Fruit fly (Drosophila melanogaster): ENCODE data around the gene Pgam5.

The Pgam5 gene

dm6 chrX:1893532-1893931 lies 20.2 kb upstream of the Pgam5 start:
- no peak for TF ChIP-seq Mnt (GFP tag; optimal IDR thresholded peaks at IDR 0.05)
- TF ChIP-seq cic (GFP tag; optimal IDR thresholded peaks at IDR 0.05), result peak; percentile 8
- TF ChIP-seq ovo (GFP tag; optimal IDR thresholded peaks at IDR 0.05), result no peak

dm6 chrX:1889926-1890325 lies 16.6 kb upstream of the Pgam5 start, which contains the start of the genes trr and mRpL16:
Gene trr, minus strand, starts transcription at chrX:1889950.
Gene mRpL16, plus strand, starts transcription at chrX:1890256.
- TF ChIP-seq CG12768 (GFP tag; optimal IDR thresholded peaks at IDR 0.05) (no peak), Hr96 (GFP tag; optimal IDR thresholded peaks at IDR 0.05) (no peak), CG14711 (tag; optimal IDR thresholded peaks at IDR 0.05) (peak; percentile 54), ovo (GFP tag; optimal IDR thresholded peaks at IDR 0.05) (no peak), Clk (GFP tag; optimal IDR thresholded peaks at IDR 0.05) (no peak), kay (GFP tag; ENCODE audit: borderline replicate concordance) (no peak), cic (GFP tag; optimal IDR thresholded peaks at IDR 0.05) (no peak), Mnt (GFP tag; optimal IDR thresholded peaks at IDR 0.05) (peak; percentile 65), CG11617 (GFP tag; optimal IDR thresholded peaks at IDR 0.05) (peak; percentile 64), bab1 (GFP tag; optimal IDR thresholded peaks at IDR 0.05) (peak; percentile 81), pad (GFP tag; optimal IDR thresholded peaks at IDR 0.05) (peak; percentile 57), Crg-1 (GFP tag; optimal IDR thresholded peaks at IDR 0.05) (peak; percentile 18), CG1620 (GFP tag; optimal IDR thresholded peaks at IDR 0.05) (peak; percentile 53), cnc (optimal IDR thresholded peaks at IDR 0.05) (no peak), CG7045 (GFP tag; optimal IDR thresholded peaks at IDR 0.05) (no peak), toe (GFP tag; optimal IDR thresholded peaks at IDR 0.05) (no peak), CG7101 (tag; optimal IDR thresholded peaks at IDR 0.05) (peak; percentile 64), CG33017 (tag; optimal IDR thresholded peaks at IDR 0.05) (peak; percentile 7), CG5204 (GFP tag; optimal IDR thresholded peaks at IDR 0.05) (no peak), tj (GFP tag; optimal IDR thresholded peaks at IDR 0.05) (peak; percentile 49)

DNA sequence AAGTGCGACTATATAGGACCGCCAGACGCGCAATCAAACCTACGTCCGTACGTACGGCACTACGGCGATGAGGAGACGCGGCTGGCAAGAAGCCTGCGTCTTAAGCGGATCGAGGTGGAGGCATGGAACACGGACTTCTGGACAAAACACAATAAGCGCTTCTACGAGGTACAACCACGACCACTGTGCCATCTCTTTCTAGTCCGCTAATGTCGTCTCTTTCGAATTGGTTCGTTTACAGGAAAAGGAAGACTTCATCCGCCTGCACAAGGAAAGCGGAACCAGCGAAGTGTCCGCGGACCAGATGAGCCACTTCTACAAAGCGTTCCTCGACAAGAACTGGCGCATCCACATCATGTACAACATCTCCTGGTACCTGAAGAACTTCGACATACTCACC lies 7.4 kb upstream of the Pgam5 start:
- TF ChIP-seq CG14711 (tag; optimal IDR thresholded peaks at IDR 0.05) (no peak), CG5204 (GFP tag; optimal IDR thresholded peaks at IDR 0.05) (no peak), ovo (GFP tag; optimal IDR thresholded peaks at IDR 0.05) (no peak), Mnt (GFP tag; optimal IDR thresholded peaks at IDR 0.05) (no peak), CG11617 (GFP tag; optimal IDR thresholded peaks at IDR 0.05) (no peak), toe (GFP tag; optimal IDR thresholded peaks at IDR 0.05) (no peak), tj (GFP tag; optimal IDR thresholded peaks at IDR 0.05) (no peak), cic (GFP tag; optimal IDR thresholded peaks at IDR 0.05) (no peak), CG7045 (GFP tag; optimal IDR thresholded peaks at IDR 0.05) (no peak), Clk (GFP tag; optimal IDR thresholded peaks at IDR 0.05) (no peak), kay (GFP tag; ENCODE audit: borderline replicate concordance) (no peak), bab1 (GFP tag; optimal IDR thresholded peaks at IDR 0.05) (no peak), cnc (optimal IDR thresholded peaks at IDR 0.05) (no peak), Crg-1 (GFP tag; optimal IDR thresholded peaks at IDR 0.05) (no peak), Hr96 (GFP tag; optimal IDR thresholded peaks at IDR 0.05) (no peak), CG12768 (GFP tag; optimal IDR thresholded peaks at IDR 0.05) (no peak)

DNA sequence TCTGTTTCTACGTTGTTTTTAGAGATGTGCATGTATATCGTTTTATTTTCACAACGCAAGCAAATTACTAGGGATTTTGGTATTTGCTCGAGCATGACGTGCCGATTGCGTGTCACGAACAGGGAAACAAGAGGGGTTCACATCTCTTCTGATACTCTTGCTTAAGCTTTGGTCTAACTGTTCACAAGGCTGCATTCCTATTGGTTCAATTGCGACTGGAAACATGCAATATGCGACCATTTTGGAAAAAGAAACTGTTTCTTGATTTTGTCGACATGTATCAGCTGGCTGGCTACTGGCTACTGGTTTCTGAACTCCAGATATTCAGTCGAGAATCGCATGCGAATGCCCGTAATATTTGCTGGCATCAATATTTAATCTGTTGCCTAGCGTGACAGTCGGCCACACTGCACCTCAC lies 6.8 kb upstream of the Pgam5 start, which contains the start of gene Coa8:
TSS of gene Coa8 (plus strand) at position 144 of the 418 bp plus-strand sequence.
- TF ChIP-seq Clk (GFP tag; optimal IDR thresholded peaks at IDR 0.05) (peak; percentile 11), Mnt (GFP tag; optimal IDR thresholded peaks at IDR 0.05) (peak; percentile 67), CG7045 (GFP tag; optimal IDR thresholded peaks at IDR 0.05) (no peak), Crg-1 (GFP tag; optimal IDR thresholded peaks at IDR 0.05) (peak; percentile 47), Hr96 (GFP tag; optimal IDR thresholded peaks at IDR 0.05) (peak; percentile 70), CG14711 (tag; optimal IDR thresholded peaks at IDR 0.05) (peak; percentile 43), bab1 (GFP tag; optimal IDR thresholded peaks at IDR 0.05) (peak; percentile 72), cnc (optimal IDR thresholded peaks at IDR 0.05) (no peak), CG33017 (tag; optimal IDR thresholded peaks at IDR 0.05) (peak; percentile 16), CG7101 (tag; optimal IDR thresholded peaks at IDR 0.05) (peak; percentile 78), ovo (GFP tag; optimal IDR thresholded peaks at IDR 0.05) (peak; percentile 73), CG11617 (GFP tag; optimal IDR thresholded peaks at IDR 0.05) (peak; percentile 60), pad (GFP tag; optimal IDR thresholded peaks at IDR 0.05) (peak; percentile 83), kay (GFP tag; ENCODE audit: borderline replicate concordance) (no peak), cic (GFP tag; optimal IDR thresholded peaks at IDR 0.05) (no peak), tj (GFP tag; optimal IDR thresholded peaks at IDR 0.05) (peak; percentile 42), CG5204 (GFP tag; optimal IDR thresholded peaks at IDR 0.05) (no peak), CG12768 (GFP tag; optimal IDR thresholded peaks at IDR 0.05) (peak; percentile 29), CG1620 (GFP tag; optimal IDR thresholded peaks at IDR 0.05) (peak; percentile 60), toe (GFP tag; optimal IDR thresholded peaks at IDR 0.05) (peak; percentile 2)

dm6 chrX:1879606-1880110 lies 6.3 kb upstream of the Pgam5 start, which contains the start of gene CG14818:
Gene CG14818, minus strand, starts transcription at chrX:1879774.
- no peak for TF ChIP-seq cic (GFP tag; optimal IDR thresholded peaks at IDR 0.05)
- TF ChIP-seq CG11617 (GFP tag; optimal IDR thresholded peaks at IDR 0.05), result peak; percentile 55
- peak; percentile 36 for TF ChIP-seq CG12768 (GFP tag; optimal IDR thresholded peaks at IDR 0.05)
- peak; percentile 99 for TF ChIP-seq pad (GFP tag; optimal IDR thresholded peaks at IDR 0.05)
- no peak for TF ChIP-seq CG5204 (GFP tag; optimal IDR thresholded peaks at IDR 0.05)
- TF ChIP-seq Crg-1 (GFP tag; optimal IDR thresholded peaks at IDR 0.05), result no peak
- peak; percentile 89 for TF ChIP-seq ovo (GFP tag; optimal IDR thresholded peaks at IDR 0.05)
- peak; percentile 78 for TF ChIP-seq CG1620 (GFP tag; optimal IDR thresholded peaks at IDR 0.05)
- TF ChIP-seq Clk (GFP tag; optimal IDR thresholded peaks at IDR 0.05), result peak; percentile 20
- peak; percentile 66 for TF ChIP-seq Mnt (GFP tag; optimal IDR thresholded peaks at IDR 0.05)
- TF ChIP-seq toe (GFP tag; optimal IDR thresholded peaks at IDR 0.05), result no peak
- peak; percentile 47 for TF ChIP-seq CG14711 (tag; optimal IDR thresholded peaks at IDR 0.05)
- TF ChIP-seq CG33017 (tag; optimal IDR thresholded peaks at IDR 0.05), result no peak
- TF ChIP-seq Hr96 (GFP tag; optimal IDR thresholded peaks at IDR 0.05), result peak; percentile 6
- TF ChIP-seq cnc (optimal IDR thresholded peaks at IDR 0.05), result no peak
- peak; percentile 69 for TF ChIP-seq CG7101 (tag; optimal IDR thresholded peaks at IDR 0.05)
- TF ChIP-seq tj (GFP tag; optimal IDR thresholded peaks at IDR 0.05), result peak; percentile 53
- no peak for TF ChIP-seq CG7045 (GFP tag; optimal IDR thresholded peaks at IDR 0.05)
- TF ChIP-seq kay (GFP tag; ENCODE audit: borderline replicate concordance), result no peak
- TF ChIP-seq bab1 (GFP tag; optimal IDR thresholded peaks at IDR 0.05), result peak; percentile 85

Measured in whole organism, adult.